Fruit fly (Drosophila melanogaster) whole organism: Measurements from ENCODE around the gene Nxf3.

Experiments used
- CG8478 ChIP-seq: fragments of >200 bp; optimal IDR thresholded peaks from 2 replicates; lab custom pipeline; 2018; ENCODE audit warnings: inconsistent platforms
- EcR ChIP-seq, 2 experiments: fragments of >200 bp; optimal IDR thresholded peaks; 2 replicates each; lab custom pipeline; 2017; ENCODE audit warnings: missing biosample characterization in 2 of 2, missing genetic modification characterization in 2 of 2, missing genetic modification reagents in 2 of 2
- pan ChIP-seq: fragments of >200 bp; optimal IDR thresholded peaks from 2 replicates; lab custom pipeline; 2017
- psq ChIP-seq: fragments of >200 bp; optimal IDR thresholded peaks from 2 replicates; lab custom pipeline; 2017
- usp ChIP-seq: fragments of >200 bp; optimal IDR thresholded peaks from 2 replicates; lab custom pipeline; 2017; ENCODE audit warnings: missing biosample characterization, missing genetic modification characterization, mixed read lengths

DNA sequence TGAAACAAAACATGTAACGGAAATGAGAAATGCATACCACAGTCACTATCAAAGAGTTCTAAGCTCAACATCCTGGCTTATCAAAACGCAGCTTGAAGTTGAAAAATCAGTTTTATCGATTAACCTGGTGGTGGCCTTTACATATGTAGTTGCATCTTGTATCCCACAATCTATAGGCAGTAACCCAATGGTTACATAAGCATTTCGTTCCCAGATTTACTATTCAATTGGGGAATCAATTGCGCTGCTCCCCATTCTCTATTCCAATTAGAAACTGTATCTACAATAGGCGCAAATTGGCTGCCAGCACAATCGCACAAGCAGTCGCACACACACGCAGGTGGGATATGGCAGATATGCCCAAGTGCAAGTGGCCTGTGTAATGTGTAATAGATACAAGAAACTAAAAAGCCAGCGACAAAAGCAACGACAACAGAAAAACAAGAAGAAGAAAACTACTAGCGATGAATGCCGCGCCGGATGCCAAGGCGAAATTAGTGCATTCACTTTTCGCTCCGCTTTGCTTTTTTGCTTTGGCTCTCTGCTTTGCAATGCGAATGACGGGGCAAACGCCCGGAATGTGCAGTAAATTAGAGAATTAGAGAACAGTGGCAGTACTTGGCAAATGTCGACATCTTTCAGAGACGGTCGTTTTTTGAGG, 40.8 kb downstream of the Nxf3 start:
- TF ChIP-seq psq (lab: Kevin White, UChicago) (no peak), EcR (GFP tag; optimal IDR thresholded peaks at IDR 0.05; lab: Kevin White, UChicago) (no peak), CG8478 (lab: Kevin White, UChicago) (no peak), usp (GFP tag; lab: Kevin White, UChicago) (no peak), pan (lab: Kevin White, UChicago) (no peak)
